Worm (Caenorhabditis elegans): Measurements from ENCODE around the gene ZK1098.9.

The ZK1098.9 gene

ce11 chrIII:9585314-9585713 is 41.1 kb downstream of the ZK1098.9 start:
- no peak for TF ChIP-seq hmg-4 (GFP tag; optimal IDR thresholded peaks at IDR 0.05)
- TF ChIP-seq hnd-1 (tag; optimal IDR thresholded peaks at IDR 0.05): no peak
- TF ChIP-seq ama-1 (optimal IDR thresholded peaks at IDR 0.05): no peak
- TF ChIP-seq ceh-36 (tag; optimal IDR thresholded peaks at IDR 0.05): no peak
- TF ChIP-seq sea-1 (GFP tag; conservative IDR thresholded peaks at IDR 0.05): no peak
- TF ChIP-seq B0310.2 (tag; optimal IDR thresholded peaks at IDR 0.05): no peak
- no peak for TF ChIP-seq ets-7 (tag; optimal IDR thresholded peaks at IDR 0.05)
- no peak for TF ChIP-seq hmbx-1 (tag; optimal IDR thresholded peaks at IDR 0.05)
- no peak for TF ChIP-seq tbx-37 (GFP tag; conservative IDR thresholded peaks at IDR 0.05)

DNA sequence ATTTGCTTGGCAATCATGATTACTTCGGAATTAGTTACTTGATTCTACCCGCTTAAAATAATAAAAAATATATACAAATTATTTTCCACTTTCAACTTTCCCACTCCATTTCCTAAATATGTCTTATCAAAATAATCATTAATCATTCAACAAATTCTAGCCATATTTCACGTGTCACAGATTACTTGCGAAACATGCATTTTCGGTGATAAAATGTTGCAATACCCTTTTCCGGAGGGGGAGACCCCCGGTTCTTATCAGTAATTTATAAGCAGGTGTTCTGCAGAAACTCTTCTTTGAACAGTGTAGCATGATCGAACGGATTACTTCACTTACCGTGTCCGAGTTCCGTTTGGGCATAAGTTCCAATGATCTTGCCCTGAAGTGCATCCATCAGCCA is 46.0 kb downstream of the ZK1098.9 start:
- no peak for TF ChIP-seq hmg-4 (GFP tag; optimal IDR thresholded peaks at IDR 0.05)
- no peak for TF ChIP-seq ceh-36 (tag; optimal IDR thresholded peaks at IDR 0.05)
- TF ChIP-seq hmbx-1 (tag; optimal IDR thresholded peaks at IDR 0.05): no peak
- no peak for TF ChIP-seq sea-1 (GFP tag; conservative IDR thresholded peaks at IDR 0.05)
- no peak for TF ChIP-seq B0310.2 (tag; optimal IDR thresholded peaks at IDR 0.05)
- no peak for TF ChIP-seq flt-1 (GFP tag; IDR thresholded peaks at IDR 0.05)
- no peak for TF ChIP-seq aly-1 (tag; optimal IDR thresholded peaks at IDR 0.05)
- no peak for TF ChIP-seq pes-1 (GFP tag; IDR thresholded peaks at IDR 0.05)
- TF ChIP-seq ama-1 (optimal IDR thresholded peaks at IDR 0.05): no peak
- no peak for TF ChIP-seq scrt-1 (GFP tag; IDR thresholded peaks at IDR 0.05)
- TF ChIP-seq tra-4 (tag; optimal IDR thresholded peaks at IDR 0.05): no peak
- no peak for TF ChIP-seq tbx-37 (GFP tag; conservative IDR thresholded peaks at IDR 0.05)
- TF ChIP-seq hnd-1 (tag; optimal IDR thresholded peaks at IDR 0.05): no peak
- no peak for TF ChIP-seq ets-7 (tag; optimal IDR thresholded peaks at IDR 0.05)

ce11 chrIII:9592118-9592517 is 47.9 kb downstream of the ZK1098.9 start, which contains the start of gene acox-1.5:
Gene acox-1.5, minus strand, starts transcription at chrIII:9592192.
- TF ChIP-seq tbx-37 (GFP tag; conservative IDR thresholded peaks at IDR 0.05) (no peak), B0310.2 (tag; optimal IDR thresholded peaks at IDR 0.05) (no peak), aly-1 (tag; optimal IDR thresholded peaks at IDR 0.05) (no peak), flt-1 (GFP tag; IDR thresholded peaks at IDR 0.05) (no peak), ceh-36 (tag; optimal IDR thresholded peaks at IDR 0.05) (no peak), hmbx-1 (tag; optimal IDR thresholded peaks at IDR 0.05) (no peak), scrt-1 (GFP tag; IDR thresholded peaks at IDR 0.05) (no peak), ceh-13 (GFP tag; optimal IDR thresholded peaks at IDR 0.05) (no peak), sea-1 (GFP tag; conservative IDR thresholded peaks at IDR 0.05) (no peak), hnd-1 (tag; optimal IDR thresholded peaks at IDR 0.05) (no peak), tbx-11 (GFP tag; IDR thresholded peaks at IDR 0.05) (no peak)

Measured in whole organism, early embryonic.